Worm (Caenorhabditis elegans) whole organism, mixed stage, embryonic: ENCODE data around the gene Y37E11B.6.
A peak's percentile ranks its signal among the peaks of the same experiment; 100 is the strongest.

Experiments
- blmp-1 ChIP-seq: fragments of 150-350 bp; optimal IDR thresholded peaks from 2 replicates; lab custom pipeline; 2014; ENCODE audit warnings: missing biosample characterization, missing genetic modification characterization
- ceh-43 ChIP-seq: fragments of 200-800 bp; sonication (Bioruptor generic); optimal IDR thresholded peaks from 2 replicates; lab custom pipeline; 2018; ENCODE audit warnings: mild to moderate bottlenecking, missing genetic modification characterization, moderate library complexity, missing compliant biosample characterization
- mab-5 ChIP-seq: fragments of 150-350 bp; optimal IDR thresholded peaks from 2 replicates; lab custom pipeline; 2014; ENCODE audit warnings: missing biosample characterization, missing genetic modification characterization
- mep-1 ChIP-seq: fragments of 150-350 bp; optimal IDR thresholded peaks from 2 replicates; lab custom pipeline; 2017; ENCODE audit warnings: missing biosample characterization, missing genetic modification reagents, missing genetic modification characterization, inconsistent platforms
- nhr-12 ChIP-seq: fragments of 150-350 bp; optimal IDR thresholded peaks from 2 replicates; lab custom pipeline; 2014; ENCODE audit warnings: missing biosample characterization, missing genetic modification characterization
- nhr-28 ChIP-seq: fragments of 150-350 bp; optimal IDR thresholded peaks from 2 replicates; lab custom pipeline; 2014; ENCODE audit warnings: missing biosample characterization, missing genetic modification characterization

ce11 chrIV:3551777-3552462, 47.2 kb downstream of the Y37E11B.6 start:
- TF ChIP-seq blmp-1 (tag; lab: Kevin White, UChicago) (no peak), nhr-28 (tag; lab: Kevin White, UChicago) (no peak), ceh-43 (GFP tag; lab: Kevin White, UChicago) (peak; percentile 16), mab-5 (tag; lab: Kevin White, UChicago) (no peak), nhr-12 (tag; lab: Kevin White, UChicago) (no peak), mep-1 (tag; lab: Kevin White, UChicago) (no peak)
